Worm (Caenorhabditis elegans) whole organism, L1 larva: Measurements from ENCODE around the gene thoc-7.

Experiments
- blmp-1 ChIP-seq: fragments of 150-350 bp; optimal IDR thresholded peaks from 2 replicates; lab custom pipeline; 2014; ENCODE audit warnings: missing biosample characterization, missing genetic modification characterization
- hpl-2 ChIP-seq: fragments of 150-350 bp; optimal IDR thresholded peaks from 2 replicates; lab custom pipeline; 2014; ENCODE audit warnings: missing biosample characterization, missing genetic modification reagents, missing genetic modification characterization
- lin-39 ChIP-seq: fragments of 150-350 bp; optimal IDR thresholded peaks from 2 replicates; lab custom pipeline; 2014; ENCODE audit warnings: missing biosample characterization, missing genetic modification reagents, missing genetic modification characterization
- nhr-12 ChIP-seq: sonication (generic microtip); optimal IDR thresholded peaks from 2 replicates; lab custom pipeline; 2017; ENCODE audit warnings: missing biosample characterization, missing genetic modification characterization
- unc-62 ChIP-seq: fragments of 150-350 bp; optimal IDR thresholded peaks from 2 replicates; lab custom pipeline; 2014; ENCODE audit warnings: missing biosample characterization, missing genetic modification reagents, missing genetic modification characterization
- zip-4 ChIP-seq: fragments of 200-800 bp; sonication (Bioruptor generic); optimal IDR thresholded peaks from 2 replicates; lab custom pipeline; 2018; ENCODE audit warnings: mild to moderate bottlenecking, missing genetic modification characterization, moderate library complexity, missing compliant biosample characterization

- no peak for TF ChIP-seq lin-39 (tag; lab: Kevin White, UChicago)
- no peak for TF ChIP-seq hpl-2
- no peak for TF ChIP-seq zip-4
- no peak for TF ChIP-seq blmp-1 (tag; lab: Kevin White, UChicago)
- TF ChIP-seq nhr-12 (tag; lab: Kevin White, UChicago): no peak
- no peak for TF ChIP-seq unc-62
These were observed at the start of gene thoc-7 for ce11 chrIV:13882573-13882972.
